Fruit fly (Drosophila melanogaster): Measurements from ENCODE around the gene Reph.
A peak's percentile ranks its signal among the peaks of the same experiment; 100 is the strongest.

The Reph gene

DNA sequence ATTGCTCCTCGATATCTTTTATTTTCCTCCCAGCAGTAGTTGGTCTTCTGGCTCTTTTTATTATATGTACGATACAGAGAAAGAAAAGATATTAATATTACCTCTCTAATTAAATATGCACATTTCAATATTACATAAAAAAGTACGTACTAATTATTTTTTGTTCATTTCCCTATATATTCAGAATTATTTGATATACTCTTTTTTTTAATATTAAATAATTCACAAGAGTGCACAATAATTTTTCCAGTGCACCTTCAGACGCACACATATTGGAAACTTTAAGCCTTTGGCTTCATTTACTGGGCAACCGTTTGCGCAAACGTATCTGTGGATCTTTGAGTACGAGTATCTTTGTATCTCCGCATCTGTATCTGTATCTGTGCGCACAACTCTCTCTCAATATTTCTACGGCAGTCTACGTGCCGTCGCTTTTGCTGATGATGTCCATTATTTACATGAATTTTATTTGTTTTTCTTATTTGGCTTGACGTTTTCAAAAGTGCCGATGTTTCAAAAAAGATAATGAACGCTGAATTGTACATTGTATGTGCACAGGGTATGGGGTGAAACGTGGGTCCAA is 26.6 kb upstream of the Reph start (continued):
- peak; percentile 16 for TF ChIP-seq sd (tag; optimal IDR thresholded peaks at IDR 0.05)
- peak; percentile 97 for TF ChIP-seq CG8924 (tag; optimal IDR thresholded peaks at IDR 0.05)
- no peak for TF ChIP-seq CG12236 (GFP tag; optimal IDR thresholded peaks at IDR 0.05)
- TF ChIP-seq hth (optimal IDR thresholded peaks at IDR 0.05) = no peak
- TF ChIP-seq dan (GFP tag; IDR thresholded peaks at IDR 0.05) = peak; percentile 66; the same call in 1 of the 2 replicates
- peak; percentile 63 for TF ChIP-seq nau (GFP tag; optimal IDR thresholded peaks at IDR 0.05)
- peak; percentile 63 for TF ChIP-seq Ada2b (GFP tag; IDR thresholded peaks at IDR 0.05)
- peak; percentile 92 for TF ChIP-seq Sox102F (GFP tag; optimal IDR thresholded peaks at IDR 0.05)
- TF ChIP-seq CG2678 (tag; optimal IDR thresholded peaks at IDR 0.05) = peak; percentile 94
- no peak for TF ChIP-seq CG31365 (tag; optimal IDR thresholded peaks at IDR 0.05)
- TF ChIP-seq lov (optimal IDR thresholded peaks at IDR 0.05) = no peak
- no peak; the same call in 2 of the 3 replicates for TF ChIP-seq lov (GFP tag; IDR thresholded peaks at IDR 0.05)
- TF ChIP-seq ab (GFP tag; optimal IDR thresholded peaks at IDR 0.05) = no peak
- TF ChIP-seq Adf1 (GFP tag; IDR thresholded peaks at IDR 0.05) = peak; percentile 44; the same call in 1 of the 2 replicates
- TF ChIP-seq CG2889 (GFP tag; IDR thresholded peaks at IDR 0.05) = no peak
- peak; percentile 82 for TF ChIP-seq CG7271 (tag; optimal IDR thresholded peaks at IDR 0.05)
- no peak for TF ChIP-seq CG9876 (GFP tag; optimal IDR thresholded peaks at IDR 0.05)
- no peak for TF ChIP-seq Pdp1 (GFP tag; optimal IDR thresholded peaks at IDR 0.05)
- TF ChIP-seq scrt (GFP tag; optimal IDR thresholded peaks at IDR 0.05) = peak; percentile 64
- TF ChIP-seq CG13624 (GFP tag; optimal IDR thresholded peaks at IDR 0.05) = no peak
- TF ChIP-seq CG8944 (GFP tag; optimal IDR thresholded peaks at IDR 0.05) = no peak
- TF ChIP-seq CG15601 (tag; optimal IDR thresholded peaks at IDR 0.05) = peak; percentile 90
- TF ChIP-seq CG18011 (GFP tag; optimal IDR thresholded peaks at IDR 0.05) = peak; percentile 1
- TF ChIP-seq chif (GFP tag; optimal IDR thresholded peaks at IDR 0.05) = peak in 1 of 2 experiments; percentile 47
- TF ChIP-seq Lim3 (GFP tag; IDR thresholded peaks at IDR 0.05) = no peak
- peak; percentile 33 for TF ChIP-seq lilli (GFP tag; optimal IDR thresholded peaks at IDR 0.05)
- peak; percentile 1 for TF ChIP-seq CG17186 (GFP tag; optimal IDR thresholded peaks at IDR 0.05)
- peak; percentile 59 for TF ChIP-seq trh (GFP tag; optimal IDR thresholded peaks at IDR 0.05)
- peak; percentile 76 for TF ChIP-seq sob (GFP tag; IDR thresholded peaks at IDR 0.05)
- TF ChIP-seq klu (GFP tag; IDR thresholded peaks at IDR 0.05) = peak; percentile 51; the same call in 1 of the 2 replicates
- TF ChIP-seq CG4707 (GFP tag; optimal IDR thresholded peaks at IDR 0.05) = peak; percentile 60
- peak; percentile 51 for TF ChIP-seq CG2116 (GFP tag; optimal IDR thresholded peaks at IDR 0.05)
- TF ChIP-seq CG15073 (GFP tag; optimal IDR thresholded peaks at IDR 0.05) = no peak
- TF ChIP-seq Drgx (GFP tag; IDR thresholded peaks at IDR 0.05) = peak; percentile 83
- no peak for TF ChIP-seq schlank (tag; optimal IDR thresholded peaks at IDR 0.05)
- TF ChIP-seq maf-S (GFP tag; optimal IDR thresholded peaks at IDR 0.05) = peak; percentile 21
- peak; percentile 80 for TF ChIP-seq ssp (GFP tag; IDR thresholded peaks at IDR 0.05)
- TF ChIP-seq sens-2 (GFP tag; IDR thresholded peaks at IDR 0.05) = 0 out of 2 replicates have a peak, but pooled peaks have one; percentile 33
- TF ChIP-seq CG1647 (GFP tag; optimal IDR thresholded peaks at IDR 0.05) = no peak
- TF ChIP-seq Ravus (GFP tag; IDR thresholded peaks at IDR 0.05) = no peak; the same call in 1 of the 2 replicates
- no peak for TF ChIP-seq gro (GFP tag; optimal IDR thresholded peaks at IDR 0.05)
- TF ChIP-seq Gug (GFP tag; IDR thresholded peaks at IDR 0.05) = peak; percentile 38; the same call in 1 of the 4 replicates
- no peak for TF ChIP-seq zen2 (GFP tag; IDR thresholded peaks at IDR 0.05; ENCODE audit: partially characterized antibody)
- peak; percentile 87 for TF ChIP-seq CG7839 (tag; optimal IDR thresholded peaks at IDR 0.05)
- TF ChIP-seq Lhr (GFP tag; optimal IDR thresholded peaks at IDR 0.05) = peak; percentile 57
- TF ChIP-seq CG6765 (GFP tag; optimal IDR thresholded peaks at IDR 0.05) = peak; percentile 49
- TF ChIP-seq repo (GFP tag; optimal IDR thresholded peaks at IDR 0.05) = no peak
- no peak for TF ChIP-seq da (GFP tag; optimal IDR thresholded peaks at IDR 0.05)
- TF ChIP-seq pros (GFP tag; optimal IDR thresholded peaks at IDR 0.05) = peak; percentile 88
- peak; percentile 82 for TF ChIP-seq ro (GFP tag; IDR thresholded peaks at IDR 0.05)
- peak; percentile 85 for TF ChIP-seq CG10209 (GFP tag; optimal IDR thresholded peaks at IDR 0.05)
